Fruit fly (Drosophila melanogaster) whole organism, adult: ENCODE results near the gene wat.

ENCODE experiments used
- CG11617 ChIP-seq: fragments of 200-800 bp; sonication (Bioruptor generic); optimal IDR thresholded peaks from 2 replicates; lab custom pipeline; 2017; ENCODE audit warnings: mild to moderate bottlenecking, missing biosample characterization, missing genetic modification reagents, missing genetic modification characterization
- CG12768 ChIP-seq: fragments of 200-800 bp; sonication (Bioruptor generic); optimal IDR thresholded peaks from 2 replicates; lab custom pipeline; 2017; ENCODE audit warnings: missing biosample characterization, missing genetic modification characterization, mild to moderate bottlenecking, moderate library complexity, missing genetic modification reagents
- CG14711 ChIP-seq: fragments of 200-800 bp; sonication (Bioruptor generic); optimal IDR thresholded peaks from 2 replicates; lab custom pipeline; 2018; ENCODE audit warnings: missing biosample characterization, mild to moderate bottlenecking, missing genetic modification characterization, moderate library complexity
- CG1620 ChIP-seq: fragments of 200-800 bp; sonication (Bioruptor generic); optimal IDR thresholded peaks from 2 replicates; lab custom pipeline; 2016; ENCODE audit warnings: missing biosample characterization, missing genetic modification characterization
- CG33017 ChIP-seq: fragments of 200-800 bp; sonication (Bioruptor generic); optimal IDR thresholded peaks from 2 replicates; lab custom pipeline; 2018; ENCODE audit warnings: missing biosample characterization, mild to moderate bottlenecking, missing genetic modification characterization, moderate library complexity
- CG5204 ChIP-seq: fragments of 200-800 bp; sonication (Bioruptor generic); optimal IDR thresholded peaks from 2 replicates; lab custom pipeline; 2016; ENCODE audit warnings: missing biosample characterization, missing genetic modification characterization
- CG7045 ChIP-seq: fragments of 200-800 bp; sonication (Bioruptor generic); optimal IDR thresholded peaks from 2 replicates; lab custom pipeline; 2017; ENCODE audit warnings: missing biosample characterization, mild to moderate bottlenecking, missing genetic modification characterization
- CG7101 ChIP-seq: fragments of 200-800 bp; sonication (Bioruptor generic); optimal IDR thresholded peaks from 2 replicates; lab custom pipeline; 2018; ENCODE audit warnings: missing biosample characterization, mild to moderate bottlenecking, missing genetic modification characterization, moderate library complexity
- Clk ChIP-seq: fragments of 200-800 bp; sonication (Bioruptor generic); optimal IDR thresholded peaks from 2 replicates; lab custom pipeline; 2017; ENCODE audit warnings: missing biosample characterization, missing genetic modification characterization
- Crg-1 ChIP-seq: fragments of 200-800 bp; sonication (Bioruptor generic); optimal IDR thresholded peaks from 2 replicates; lab custom pipeline; 2016; ENCODE audit warnings: missing biosample characterization, missing genetic modification characterization
- Hr96 ChIP-seq: fragments of 200-800 bp; sonication (Bioruptor generic); optimal IDR thresholded peaks from 2 replicates; lab custom pipeline; 2016; ENCODE audit warnings: missing biosample characterization, missing genetic modification characterization
- Mnt ChIP-seq: fragments of 200-800 bp; sonication (Bioruptor generic); optimal IDR thresholded peaks from 2 replicates; lab custom pipeline; 2016; ENCODE audit warnings: missing biosample characterization, mild to moderate bottlenecking, missing genetic modification characterization
- cic ChIP-seq: fragments of 200-800 bp; sonication (Bioruptor generic); optimal IDR thresholded peaks from 2 replicates; lab custom pipeline; 2017; ENCODE audit warnings: missing biosample characterization, mild to moderate bottlenecking, missing genetic modification characterization, moderate library complexity
- cnc ChIP-seq, 2 experiments: fragments of >200 bp; optimal IDR thresholded peaks; 2 replicates each; lab custom pipeline; 2017
- kay ChIP-seq: fragments of 200-800 bp; sonication (Bioruptor generic); peaks from one replicate; lab custom pipeline; 2016; ENCODE audit warnings: missing biosample characterization, missing genetic modification characterization, borderline replicate concordance
- ovo ChIP-seq: fragments of 200-800 bp; sonication (Bioruptor generic); optimal IDR thresholded peaks from 2 replicates; lab custom pipeline; 2016; ENCODE audit warnings: missing biosample characterization, missing genetic modification characterization
- pad ChIP-seq: fragments of 200-800 bp; sonication (Bioruptor generic); optimal IDR thresholded peaks from 3 replicates; lab custom pipeline; 2017; ENCODE audit warnings: missing biosample characterization, missing genetic modification characterization, mild to moderate bottlenecking, moderate library complexity, missing genetic modification reagents
- tj ChIP-seq: fragments of 200-800 bp; sonication (Bioruptor generic); optimal IDR thresholded peaks from 3 replicates; lab custom pipeline; 2017; ENCODE audit warnings: missing biosample characterization, mild to moderate bottlenecking, missing genetic modification characterization, moderate library complexity
- toe ChIP-seq: fragments of 200-800 bp; sonication (Bioruptor generic); optimal IDR thresholded peaks from 2 replicates; lab custom pipeline; 2016; ENCODE audit warnings: missing biosample characterization, missing genetic modification characterization

The wat gene

dm6 chr3R:28970266-28970665 is 49.9 kb downstream of the wat start, which contains the start of gene DIP-gamma:
DIP-gamma (minus strand) TSS chr3R:28970372.
- no peak for TF ChIP-seq CG1620 (GFP tag; lab: Kevin White, UChicago)
- no peak for TF ChIP-seq CG7045
- TF ChIP-seq pad (GFP tag; lab: Kevin White, UChicago), result no peak
- no peak for TF ChIP-seq Mnt
- TF ChIP-seq cnc (optimal IDR thresholded peaks at IDR 0.05; lab: Kevin White, UChicago), result no peak
- no peak for TF ChIP-seq kay (GFP tag; lab: Kevin White, UChicago)
- no peak for TF ChIP-seq CG12768
- no peak for TF ChIP-seq cic (GFP tag; lab: Kevin White, UChicago)
- no peak for TF ChIP-seq ovo (GFP tag; lab: Kevin White, UChicago)
- no peak for TF ChIP-seq CG33017 (tag; lab: Kevin White, UChicago)
- TF ChIP-seq CG7101 (tag; lab: Kevin White, UChicago), result no peak
- no peak for TF ChIP-seq Hr96 (GFP tag; lab: Kevin White, UChicago)
- TF ChIP-seq CG5204, result no peak
- no peak for TF ChIP-seq CG11617 (GFP tag; lab: Kevin White, UChicago)
- no peak for TF ChIP-seq toe (GFP tag; lab: Kevin White, UChicago)
- TF ChIP-seq CG14711 (tag; lab: Kevin White, UChicago), result no peak
- TF ChIP-seq tj, result no peak
- no peak for TF ChIP-seq Crg-1

DNA sequence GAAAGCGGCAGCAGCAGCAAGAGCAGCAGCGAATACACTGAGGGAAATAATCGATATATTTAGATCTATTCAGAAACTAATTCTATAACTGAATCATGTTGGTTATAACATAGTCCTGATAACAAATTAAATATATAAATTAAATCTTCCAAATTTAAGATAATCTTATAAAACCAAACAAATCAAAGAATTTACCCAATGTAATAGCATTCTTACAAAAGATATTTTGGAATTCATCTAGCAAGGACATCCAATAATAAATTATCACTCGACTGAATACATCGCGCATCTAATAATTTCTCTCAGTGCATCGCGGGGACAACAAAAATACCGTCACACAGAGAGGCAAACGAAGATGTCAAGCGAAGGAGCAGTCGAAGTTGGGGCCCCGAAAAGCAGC is 61.1 kb downstream of the wat start:
- TF ChIP-seq pad (GFP tag; lab: Kevin White, UChicago), result no peak
- no peak for TF ChIP-seq CG33017 (tag; lab: Kevin White, UChicago)
- TF ChIP-seq toe (GFP tag; lab: Kevin White, UChicago), result no peak
- TF ChIP-seq CG14711 (tag; lab: Kevin White, UChicago), result no peak
- TF ChIP-seq CG1620 (GFP tag; lab: Kevin White, UChicago), result no peak
- no peak for TF ChIP-seq cic (GFP tag; lab: Kevin White, UChicago)
- TF ChIP-seq Clk (GFP tag; lab: Kevin White, UChicago), result no peak
- no peak for TF ChIP-seq CG7101 (tag; lab: Kevin White, UChicago)
- no peak for TF ChIP-seq kay (GFP tag; lab: Kevin White, UChicago)
- no peak for TF ChIP-seq Hr96 (GFP tag; lab: Kevin White, UChicago)
- no peak for TF ChIP-seq CG12768

DNA sequence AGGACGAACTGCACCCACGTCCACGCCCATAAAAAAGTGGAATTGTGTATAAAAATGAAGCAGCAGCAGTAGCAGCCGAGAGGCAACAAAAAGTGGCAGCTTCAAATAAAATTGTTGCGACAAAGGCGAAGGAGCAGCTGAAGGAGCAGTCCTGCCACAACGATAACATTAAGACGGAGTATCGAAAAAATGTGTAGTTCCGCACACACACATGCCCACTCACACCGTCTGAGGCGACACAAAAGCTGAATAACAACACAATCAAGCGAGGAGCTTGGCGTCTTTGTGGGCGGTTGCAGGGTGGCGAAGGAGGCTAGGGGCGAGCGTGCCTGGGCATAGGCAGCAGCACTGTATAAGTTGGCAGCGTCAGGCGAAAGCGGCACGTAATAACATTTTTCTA is 61.5 kb downstream of the wat start:
- no peak for TF ChIP-seq CG11617 (GFP tag; lab: Kevin White, UChicago)
- TF ChIP-seq ovo (GFP tag; lab: Kevin White, UChicago), result no peak
- TF ChIP-seq Clk (GFP tag; lab: Kevin White, UChicago), result no peak
- TF ChIP-seq CG7101 (tag; lab: Kevin White, UChicago), result no peak
- TF ChIP-seq cic (GFP tag; lab: Kevin White, UChicago), result no peak
- TF ChIP-seq CG1620 (GFP tag; lab: Kevin White, UChicago), result no peak
- no peak for TF ChIP-seq tj
- TF ChIP-seq kay (GFP tag; lab: Kevin White, UChicago), result no peak

DNA sequence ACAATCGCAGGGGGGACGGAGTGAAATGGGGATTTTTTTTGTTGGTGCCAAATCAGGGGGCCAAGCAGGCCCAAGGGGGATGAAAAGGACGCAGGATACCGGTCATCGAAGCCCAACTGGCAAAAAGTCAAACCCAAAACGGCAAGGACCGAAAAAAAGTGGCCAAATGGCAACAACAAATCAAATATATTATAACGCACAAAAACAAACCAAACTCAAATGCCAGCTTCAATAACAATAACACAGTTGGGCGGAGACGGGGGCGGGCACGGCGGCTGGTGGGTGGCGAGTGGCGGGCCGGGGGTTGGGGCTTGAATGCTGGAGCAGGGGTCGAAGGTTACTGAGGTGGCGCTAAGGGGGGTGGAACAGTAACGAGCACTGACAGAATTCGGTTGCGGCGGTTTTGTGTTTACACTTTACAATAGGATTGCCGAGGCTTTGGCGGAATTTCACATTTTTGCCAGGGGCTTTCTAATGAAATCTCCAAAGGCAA is 69.3 kb downstream of the wat start:
- TF ChIP-seq CG5204, result no peak
- no peak for TF ChIP-seq CG7101 (tag; lab: Kevin White, UChicago)
- TF ChIP-seq CG33017 (tag; lab: Kevin White, UChicago), result no peak
- no peak for TF ChIP-seq CG12768
- no peak for TF ChIP-seq CG7045
- no peak for TF ChIP-seq kay (GFP tag; lab: Kevin White, UChicago)
- no peak for TF ChIP-seq pad (GFP tag; lab: Kevin White, UChicago)
- TF ChIP-seq ovo (GFP tag; lab: Kevin White, UChicago), result no peak
- no peak for TF ChIP-seq Clk (GFP tag; lab: Kevin White, UChicago)
